Fruit fly (Drosophila melanogaster) S2 (cell line): Measurements from ENCODE around the gene alphaTub84D.

Experiments used
- CG8478 ChIP-seq: fragments of >200 bp; optimal IDR thresholded peaks from 2 replicates; lab custom pipeline; 2018
- CTCF ChIP-seq, 2 experiments: fragments of >200 bp; optimal IDR thresholded peaks; 2 replicates each; lab custom pipeline; 2018

The alphaTub84D gene

dm6 chr3R:7530184-7530821, at the start of gene alphaTub84D, which contains the start of gene Rtnl2:
TSS of gene alphaTub84D (plus strand) at chr3R:7530753.
TSS of gene Rtnl2 (minus strand) at chr3R:7530241.
- no peak for TF ChIP-seq CTCF (optimal IDR thresholded peaks at IDR 0.05; lab: Kevin White, UChicago)
- TF ChIP-seq CG8478 (lab: Kevin White, UChicago), result no peak

DNA sequence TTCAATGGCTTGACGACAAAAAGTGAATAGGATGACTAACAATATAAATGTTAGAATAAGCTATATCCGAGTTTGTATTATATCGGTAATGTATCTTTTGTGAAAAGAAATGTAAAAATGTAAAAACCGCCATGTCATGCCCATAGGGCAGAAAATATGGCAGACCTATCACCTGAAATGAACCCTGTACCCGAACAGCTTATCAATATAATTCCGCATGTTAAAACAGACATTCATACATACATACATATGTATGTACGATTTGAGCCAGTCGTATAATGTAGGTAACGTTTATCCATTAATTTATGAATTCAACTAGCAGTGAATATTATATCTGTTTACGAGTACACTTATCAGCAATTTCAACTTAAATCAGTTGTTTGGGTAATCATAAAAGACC, 40.7 kb upstream of the alphaTub84D start:
- TF ChIP-seq CTCF (optimal IDR thresholded peaks at IDR 0.05; lab: Kevin White, UChicago), result no peak
- no peak for TF ChIP-seq CG8478 (lab: Kevin White, UChicago)

dm6 chr3R:7490884-7491283, 39.7 kb upstream of the alphaTub84D start:
- TF ChIP-seq CTCF (optimal IDR thresholded peaks at IDR 0.05; lab: Kevin White, UChicago), result no peak

DNA sequence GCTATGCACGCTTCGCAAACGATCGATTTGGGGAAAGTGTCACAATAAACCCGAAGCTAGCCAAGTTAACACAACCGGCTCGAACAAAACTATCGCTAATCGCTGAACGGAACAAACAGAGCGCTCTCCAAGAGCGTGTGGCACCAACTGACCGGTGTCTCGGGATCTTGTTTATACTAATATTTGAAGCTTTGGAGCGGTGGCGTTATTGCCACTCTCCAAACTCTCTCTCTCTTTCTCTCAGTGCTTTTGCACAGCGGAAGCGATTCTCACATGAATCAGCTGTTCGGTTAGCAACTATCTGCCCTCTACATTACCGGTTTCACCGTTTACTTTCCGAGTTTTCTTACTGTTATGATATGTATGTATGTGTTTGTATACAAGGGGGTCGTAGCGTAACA, 39.1 kb upstream of the alphaTub84D start:
- TF ChIP-seq CTCF (optimal IDR thresholded peaks at IDR 0.05; lab: Kevin White, UChicago) (no peak), CG8478 (lab: Kevin White, UChicago) (no peak)

DNA sequence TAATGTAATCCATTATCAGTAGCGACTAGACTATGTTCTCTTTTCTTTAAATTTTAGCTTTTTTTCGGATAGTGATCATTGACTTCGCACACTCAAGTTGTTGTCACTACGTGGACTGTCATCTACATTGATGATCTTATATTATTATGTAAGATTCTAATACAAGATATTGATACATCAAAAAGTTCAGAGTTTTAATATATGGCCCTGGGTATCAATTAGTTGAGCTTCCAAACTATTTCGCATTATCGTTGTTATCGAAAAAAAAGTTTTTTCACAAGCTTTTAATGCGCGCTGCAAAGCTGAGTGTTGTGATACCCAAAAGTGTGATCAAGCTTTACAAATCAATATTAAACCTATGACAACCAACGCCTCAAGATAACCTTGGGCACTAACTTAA, 38.5 kb upstream of the alphaTub84D start:
- TF ChIP-seq CG8478 (lab: Kevin White, UChicago) (no peak), CTCF (optimal IDR thresholded peaks at IDR 0.05; lab: Kevin White, UChicago) (no peak)

dm6 chr3R:7493171-7493570, 37.4 kb upstream of the alphaTub84D start, which contains the start of gene CG42656:
TSS of gene CG42656 (minus strand) at chr3R:7493271.
- TF ChIP-seq CTCF (optimal IDR thresholded peaks at IDR 0.05; lab: Kevin White, UChicago) (no peak), CG8478 (lab: Kevin White, UChicago) (no peak)

dm6 chr3R:7493745-7494144, 36.8 kb upstream of the alphaTub84D start, which contains the start of gene alpha-Est10:
TSS of gene alpha-Est10 (minus strand) at chr3R:7493845.
- no peak for TF ChIP-seq CG8478 (lab: Kevin White, UChicago)
- no peak for TF ChIP-seq CTCF (optimal IDR thresholded peaks at IDR 0.05; lab: Kevin White, UChicago)

- TF ChIP-seq CTCF (optimal IDR thresholded peaks at IDR 0.05; lab: Kevin White, UChicago) (no peak), CG8478 (lab: Kevin White, UChicago) (no peak)
These were observed 33.1 kb upstream of the alphaTub84D start for dm6 chr3R:7497488-7497887.

DNA sequence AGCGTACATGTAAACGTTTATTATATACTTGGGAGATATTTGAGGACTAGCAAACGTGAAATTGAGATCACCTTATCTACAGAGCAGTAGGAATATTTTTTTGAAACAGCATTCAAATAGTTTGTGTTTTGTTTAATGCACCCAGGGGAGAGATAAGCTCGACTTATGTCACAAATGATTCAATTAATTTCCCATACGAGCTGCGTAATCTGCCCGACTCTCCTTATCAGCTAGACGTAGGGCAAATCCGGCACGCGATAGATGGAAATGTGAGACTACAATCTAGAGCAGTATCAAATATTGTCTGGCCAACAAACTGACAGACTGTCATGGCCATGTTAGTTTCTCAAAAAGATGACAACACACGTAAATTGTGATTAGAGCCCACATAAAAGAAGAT, 31.1 kb upstream of the alphaTub84D start:
- TF ChIP-seq CTCF (optimal IDR thresholded peaks at IDR 0.05; lab: Kevin White, UChicago) (no peak), CG8478 (lab: Kevin White, UChicago) (no peak)

DNA sequence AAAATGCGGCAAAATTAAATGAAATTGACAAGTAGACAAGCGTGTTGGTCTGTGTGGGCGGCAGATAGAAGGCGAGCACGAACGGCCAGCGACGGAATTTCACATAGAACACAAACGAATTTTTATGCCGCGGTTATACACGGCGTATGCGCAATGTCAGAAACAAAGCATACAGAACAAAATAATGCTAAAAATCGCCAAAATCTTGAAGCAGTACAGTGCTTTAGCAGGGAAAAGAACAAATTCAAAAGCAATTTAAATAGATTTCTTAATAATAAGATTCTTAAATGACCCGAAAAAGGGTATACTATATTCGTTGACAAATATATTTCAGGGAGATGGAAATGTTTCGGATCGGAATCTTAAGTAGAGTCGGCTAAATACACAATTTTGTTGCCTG, 30.0 kb upstream of the alphaTub84D start:
- TF ChIP-seq CTCF (optimal IDR thresholded peaks at IDR 0.05; lab: Kevin White, UChicago), result no peak
- TF ChIP-seq CG8478 (lab: Kevin White, UChicago), result no peak

DNA sequence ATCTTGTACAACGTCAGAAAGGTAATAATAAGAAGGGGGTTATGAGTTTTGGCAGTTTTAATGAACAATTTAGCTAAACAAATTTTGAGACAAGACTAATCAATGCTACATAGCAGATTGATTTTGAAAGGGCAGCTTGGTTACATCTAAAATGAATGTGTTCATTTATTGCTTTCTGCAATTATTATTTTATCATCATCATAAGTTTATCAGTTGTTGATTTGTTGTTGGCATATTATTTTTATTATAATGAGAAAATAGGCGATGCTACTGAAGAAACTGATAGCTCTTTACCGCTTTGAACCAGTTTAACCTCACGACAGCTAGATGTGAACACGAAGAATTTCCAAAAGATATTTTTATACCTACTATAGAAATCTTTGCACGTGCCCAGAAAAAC, 28.3 kb upstream of the alphaTub84D start, which contains the start of gene Mics1:
Gene Mics1 (minus strand): TSS at position 101 of the 400 bp plus-strand sequence.
- TF ChIP-seq CG8478 (lab: Kevin White, UChicago), result no peak
- TF ChIP-seq CTCF (optimal IDR thresholded peaks at IDR 0.05; lab: Kevin White, UChicago), result no peak

dm6 chr3R:7503216-7503615, 27.3 kb upstream of the alphaTub84D start:
- TF ChIP-seq CTCF (optimal IDR thresholded peaks at IDR 0.05; lab: Kevin White, UChicago) (no peak), CG8478 (lab: Kevin White, UChicago) (no peak)

DNA sequence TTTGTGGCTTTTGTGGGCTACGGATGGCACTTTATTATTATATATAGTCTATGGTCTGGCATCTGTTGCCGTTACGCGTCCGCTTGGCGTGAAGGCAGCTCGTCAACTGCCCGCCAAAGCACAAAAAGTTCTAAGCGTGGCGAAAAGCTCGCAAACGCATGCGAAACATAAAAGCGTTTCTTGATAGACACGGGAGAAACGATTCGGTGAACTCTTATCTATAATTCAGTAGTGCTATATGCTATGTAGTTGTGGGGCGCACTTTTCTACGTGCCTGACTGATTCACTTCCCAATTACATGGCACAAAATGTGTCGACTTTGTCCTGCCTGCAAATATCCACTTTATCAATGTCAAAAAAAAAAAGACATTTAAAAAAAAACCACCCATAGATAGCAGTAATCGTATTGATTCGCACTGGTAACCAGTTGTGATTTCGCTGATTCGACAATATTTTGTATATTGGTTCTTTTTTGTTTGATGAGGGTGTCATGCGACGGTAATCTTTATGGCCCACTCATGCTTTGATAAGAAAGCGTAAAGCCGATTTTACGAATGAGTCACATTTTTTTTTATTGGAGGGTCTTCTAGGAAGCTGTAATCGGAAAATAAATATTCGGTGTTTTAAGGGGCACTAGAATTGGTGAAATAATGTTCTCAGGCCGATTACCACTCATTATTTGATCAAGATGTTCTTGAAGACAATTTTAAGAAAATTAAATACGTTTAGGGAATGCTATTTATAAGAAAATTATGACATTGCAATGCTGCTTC, 25.4 kb upstream of the alphaTub84D start, which contains the start of gene alpha-Est9:
Gene alpha-Est9 (minus strand): TSS at position 110 of the 773 bp plus-strand sequence.
- TF ChIP-seq CTCF (optimal IDR thresholded peaks at IDR 0.05; lab: Kevin White, UChicago) (no peak), CG8478 (lab: Kevin White, UChicago) (no peak)

DNA sequence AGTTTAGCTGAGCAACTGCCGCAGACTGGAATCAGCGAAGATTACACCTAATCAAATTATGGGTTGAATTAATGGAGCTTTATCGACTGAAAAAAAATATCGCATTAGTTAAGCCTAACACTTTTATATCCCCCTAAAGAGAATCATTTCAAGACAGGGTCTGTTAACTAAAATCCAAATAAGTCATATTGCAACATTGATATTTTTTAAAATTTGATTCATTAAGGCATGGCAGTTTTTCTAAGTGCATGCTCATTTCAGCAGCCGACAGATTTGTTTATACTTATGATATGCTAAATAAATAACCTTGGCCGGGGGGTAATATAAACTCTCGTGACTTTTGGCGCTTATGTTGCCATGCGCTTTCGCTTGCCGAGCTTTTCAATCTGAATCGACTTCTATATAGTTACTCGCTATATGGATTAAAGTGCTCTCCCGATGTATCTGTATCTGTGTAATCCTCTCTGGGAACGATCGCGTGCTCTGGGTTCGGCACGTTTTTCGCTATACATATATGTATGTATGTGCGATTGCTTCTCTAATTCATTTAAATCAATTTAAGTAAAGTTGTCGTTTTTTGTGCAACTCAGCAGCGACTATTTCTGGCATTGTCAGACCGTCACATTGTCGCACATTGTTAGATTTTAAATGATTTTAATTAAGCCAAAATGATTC, 24.1 kb upstream of the alphaTub84D start:
- TF ChIP-seq CG8478 (lab: Kevin White, UChicago) (no peak), CTCF (optimal IDR thresholded peaks at IDR 0.05; lab: Kevin White, UChicago) (no peak)
